Worm (Caenorhabditis elegans): ENCODE data around the gene K08B4.7.

DNA sequence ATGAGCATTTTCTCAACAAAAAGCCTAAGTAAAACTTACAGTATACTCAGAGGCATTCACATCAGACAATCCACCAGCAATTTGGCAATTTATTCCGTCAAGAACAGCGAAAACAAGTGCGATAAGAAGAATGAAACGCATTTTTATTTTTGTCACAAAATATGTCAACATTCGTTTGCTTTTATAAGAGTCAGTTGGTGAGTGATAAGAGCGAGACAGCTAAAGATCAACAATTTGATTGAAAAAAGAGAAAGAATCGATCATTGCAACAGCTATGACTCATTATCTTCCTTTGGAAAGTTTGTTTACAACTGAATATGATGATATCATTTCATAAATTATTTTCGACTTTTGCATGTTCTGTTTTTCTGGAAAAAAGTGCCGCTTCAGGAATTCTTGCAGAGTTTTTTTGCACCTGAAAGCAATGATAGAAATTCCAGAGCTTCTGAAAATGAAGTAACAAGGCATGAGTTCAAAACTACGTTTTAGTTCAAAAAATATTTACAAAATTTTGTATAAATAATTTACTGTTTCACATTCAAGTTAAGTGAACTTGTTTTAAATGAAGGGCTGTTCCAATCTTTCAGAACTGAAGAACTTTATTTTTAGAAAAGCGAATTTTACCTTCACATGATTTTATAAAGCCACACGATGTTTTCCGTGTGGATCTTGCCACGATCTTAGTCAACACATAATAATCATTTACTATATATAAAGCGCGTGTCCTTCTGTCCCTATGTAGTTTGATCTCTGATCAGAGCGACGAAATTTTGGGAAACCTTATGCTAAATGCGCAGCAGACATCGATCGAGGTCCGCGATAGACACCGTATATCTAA, 1.5 kb upstream of the K08B4.7 start, which contains the start of gene cpi-1:
- TF ChIP-seq snpc-4 (tag; optimal IDR thresholded peaks at IDR 0.05) (no peak), fos-1 (tag; optimal IDR thresholded peaks at IDR 0.05) (no peak), isw-1 (GFP tag; IDR thresholded peaks at IDR 0.05) (no peak), unc-62 (GFP tag; optimal IDR thresholded peaks at IDR 0.05) (no peak), lin-14 (GFP tag; optimal IDR thresholded peaks at IDR 0.05) (peak; percentile 43), aly-2 (tag; optimal IDR thresholded peaks at IDR 0.05) (no peak), lin-13 (GFP tag; optimal IDR thresholded peaks at IDR 0.05) (no peak)
